Fruit fly (Drosophila melanogaster) whole organism, embryonic: Measurements from ENCODE around the gene CG42494.

Source experiments
- Atf3 ChIP-seq: fragments of 200-800 bp; sonication (Bioruptor generic); optimal IDR thresholded peaks from 3 replicates; lab custom pipeline; 2016; ENCODE audit warnings: missing biosample characterization, missing genetic modification characterization
- Bgb ChIP-seq: fragments of 200-800 bp; sonication (Bioruptor generic); IDR thresholded peaks from 2 replicates; pipeline ENCODE4 v1.3.6; 2022; ENCODE audit warnings: missing biosample characterization, missing genetic modification characterization; ENCODE audit not compliant: partially characterized antibody
- CG10267 ChIP-seq: fragments of 200-800 bp; sonication (Bioruptor generic); optimal IDR thresholded peaks from 2 replicates; lab custom pipeline; 2018; ENCODE audit warnings: missing biosample characterization, mild to moderate bottlenecking, missing genetic modification characterization, moderate library complexity
- CG10366 ChIP-seq: fragments of 200-800 bp; sonication (Bioruptor generic); IDR thresholded peaks from 2 replicates; pipeline ENCODE4 v1.3.6; 2022; ENCODE audit warnings: missing biosample characterization, missing genetic modification characterization
- CG11093 ChIP-seq: fragments of 200-800 bp; sonication (Bioruptor generic); IDR thresholded peaks from 3 replicates; pipeline ENCODE4 v1.3.6; 2022; ENCODE audit warnings: missing biosample characterization, missing genetic modification characterization
- CG11456 ChIP-seq: fragments of 200-800 bp; sonication (Bioruptor generic); IDR thresholded peaks from 3 replicates; pipeline ENCODE4 v1.3.6; 2022; ENCODE audit warnings: missing biosample characterization, missing genetic modification characterization
- CG12071 ChIP-seq: fragments of 200-800 bp; sonication (Bioruptor generic); optimal IDR thresholded peaks from 3 replicates; lab custom pipeline; 2018; ENCODE audit warnings: missing biosample characterization, mild to moderate bottlenecking, missing genetic modification characterization
- CG12299 ChIP-seq: fragments of 200-800 bp; sonication (Bioruptor generic); optimal IDR thresholded peaks from 2 replicates; lab custom pipeline; 2018; ENCODE audit warnings: missing biosample characterization, mild to moderate bottlenecking, missing genetic modification characterization
- CG14441 ChIP-seq: fragments of 200-800 bp; sonication (Bioruptor generic); IDR thresholded peaks from 2 replicates; pipeline ENCODE4 v1.3.6; 2022; ENCODE audit warnings: missing biosample characterization, missing genetic modification characterization
- CG17385 ChIP-seq: fragments of 200-800 bp; sonication (Bioruptor generic); optimal IDR thresholded peaks from 3 replicates; lab custom pipeline; 2018; ENCODE audit warnings: missing biosample characterization, mild to moderate bottlenecking, missing genetic modification characterization
- CG17612 ChIP-seq: fragments of 200-800 bp; sonication (Bioruptor generic); IDR thresholded peaks from 2 replicates; pipeline ENCODE4 v1.3.6; 2022; ENCODE audit warnings: missing biosample characterization, missing genetic modification characterization
- CG18619 ChIP-seq: fragments of 200-800 bp; sonication (Bioruptor generic); optimal IDR thresholded peaks from 3 replicates; lab custom pipeline; 2017; ENCODE audit warnings: missing biosample characterization, mild to moderate bottlenecking, missing genetic modification characterization
- CG2129 ChIP-seq: fragments of 200-800 bp; sonication (Bioruptor generic); IDR thresholded peaks from 2 replicates; pipeline ENCODE4 v1.3.6; 2022; ENCODE audit warnings: missing biosample characterization, missing genetic modification characterization; ENCODE audit not compliant: partially characterized antibody
- CG30431 ChIP-seq: fragments of 200-800 bp; sonication (Bioruptor generic); optimal IDR thresholded peaks from 2 replicates; lab custom pipeline; 2017; ENCODE audit warnings: missing biosample characterization, missing genetic modification characterization
- CG4404 ChIP-seq: fragments of 200-800 bp; sonication (Bioruptor generic); IDR thresholded peaks from 2 replicates; pipeline ENCODE4 v1.3.6; 2022; ENCODE audit warnings: missing biosample characterization, missing genetic modification characterization
- CG6254 ChIP-seq: fragments of 200-800 bp; sonication (Bioruptor generic); optimal IDR thresholded peaks from 3 replicates; lab custom pipeline; 2017; ENCODE audit warnings: mild to moderate bottlenecking, missing biosample characterization, missing genetic modification reagents, missing genetic modification characterization
- CG7271 ChIP-seq: fragments of 200-800 bp; sonication (Bioruptor generic); optimal IDR thresholded peaks from 2 replicates; lab custom pipeline; 2018; ENCODE audit warnings: missing biosample characterization, mild to moderate bottlenecking, missing genetic modification characterization, moderate library complexity
- CG9437 ChIP-seq: fragments of 200-800 bp; sonication (Bioruptor generic); optimal IDR thresholded peaks from 2 replicates; lab custom pipeline; 2018; ENCODE audit warnings: missing biosample characterization, mild to moderate bottlenecking, missing genetic modification characterization
- CG9932 ChIP-seq: fragments of 200-800 bp; sonication (Bioruptor generic); IDR thresholded peaks from 2 replicates; pipeline ENCODE4 v1.3.6; 2022; ENCODE audit warnings: missing biosample characterization, missing genetic modification characterization
- Dek ChIP-seq: fragments of 200-800 bp; sonication (Bioruptor generic); optimal IDR thresholded peaks from 3 replicates; lab custom pipeline; 2019; ENCODE audit warnings: missing biosample characterization, mild to moderate bottlenecking, missing genetic modification characterization, moderate library complexity
- Doc3 ChIP-seq: fragments of 200-800 bp; sonication (Bioruptor generic); IDR thresholded peaks from 3 replicates; pipeline ENCODE4 v1.3.6; 2022; ENCODE audit warnings: missing biosample characterization, missing genetic modification characterization; ENCODE audit not compliant: partially characterized antibody
- Dref ChIP-seq: fragments of 200-800 bp; sonication (Bioruptor generic); IDR thresholded peaks from 2 replicates; pipeline ENCODE4 v1.3.6; 2022; ENCODE audit warnings: missing biosample characterization, missing genetic modification characterization
- HLH4C ChIP-seq: fragments of 200-800 bp; sonication (Bioruptor generic); IDR thresholded peaks from 3 replicates; pipeline ENCODE4 v1.3.6; 2022; ENCODE audit warnings: missing biosample characterization, missing genetic modification characterization; ENCODE audit not compliant: partially characterized antibody
- Hand ChIP-seq: fragments of 200-800 bp; sonication (Bioruptor generic); optimal IDR thresholded peaks from 2 replicates; lab custom pipeline; 2017; ENCODE audit warnings: mild to moderate bottlenecking, missing biosample characterization, missing genetic modification reagents, missing genetic modification characterization
- NC2α ChIP-seq: fragments of 200-800 bp; sonication (Bioruptor generic); optimal IDR thresholded peaks from 2 replicates; lab custom pipeline; 2016; ENCODE audit warnings: missing biosample characterization, missing genetic modification characterization
- NC2β ChIP-seq: fragments of 200-800 bp; sonication (Bioruptor generic); optimal IDR thresholded peaks from 2 replicates; lab custom pipeline; 2016; ENCODE audit warnings: missing biosample characterization, missing genetic modification characterization
- Nf-YB ChIP-seq: fragments of 200-800 bp; sonication (Bioruptor generic); optimal IDR thresholded peaks from 3 replicates; lab custom pipeline; 2019; ENCODE audit warnings: missing biosample characterization, mild to moderate bottlenecking, missing genetic modification characterization, moderate library complexity
- Scr ChIP-seq: fragments of 200-800 bp; sonication (Bioruptor generic); IDR thresholded peaks from 2 replicates; pipeline ENCODE4 v1.3.6; 2022; ENCODE audit warnings: missing biosample characterization, missing genetic modification characterization; ENCODE audit not compliant: partially characterized antibody
- Sry-δ ChIP-seq: fragments of 200-800 bp; sonication (Bioruptor generic); optimal IDR thresholded peaks from 2 replicates; lab custom pipeline; 2016; ENCODE audit warnings: missing biosample characterization, missing genetic modification characterization
- abd-A ChIP-seq: fragments of 200-800 bp; sonication (Bioruptor generic); optimal IDR thresholded peaks from 3 replicates; lab custom pipeline; 2019; ENCODE audit warnings: missing biosample characterization, mild to moderate bottlenecking, missing genetic modification characterization, moderate library complexity
- ato ChIP-seq: fragments of 200-800 bp; sonication (Bioruptor generic); IDR thresholded peaks from 2 replicates; pipeline ENCODE4 v1.3.6; 2022; ENCODE audit warnings: missing biosample characterization, missing genetic modification characterization; ENCODE audit not compliant: partially characterized antibody
- bsh ChIP-seq, 2 experiments: fragments of 200-800 bp; sonication (Bioruptor generic); optimal IDR thresholded peaks; 2 replicates each; lab custom pipeline; 2017 to 2018; ENCODE audit warnings: mild to moderate bottlenecking in 2 of 2, missing biosample characterization in 2 of 2, missing genetic modification characterization in 2 of 2, moderate library complexity in 1 of 2
- cas ChIP-seq: fragments of 200-800 bp; sonication (Bioruptor generic); IDR thresholded peaks from 2 replicates; pipeline ENCODE4 v1.3.6; 2022; ENCODE audit warnings: missing biosample characterization, missing genetic modification characterization
- crp ChIP-seq, 2 experiments: fragments of 200-800 bp; sonication (Bioruptor generic); optimal IDR thresholded peaks; 2 replicates in 1 of 2; 3 replicates in 1 of 2; lab custom pipeline; 2017; ENCODE audit warnings: missing biosample characterization in 2 of 2, missing genetic modification characterization in 2 of 2, mild to moderate bottlenecking in 1 of 2, moderate library complexity in 1 of 2
- fd3F ChIP-seq: fragments of 200-800 bp; sonication (Bioruptor generic); optimal IDR thresholded peaks from 2 replicates; lab custom pipeline; 2018; ENCODE audit warnings: missing biosample characterization, mild to moderate bottlenecking, missing genetic modification characterization, moderate library complexity
- gsb ChIP-seq: fragments of 200-800 bp; sonication (Bioruptor generic); IDR thresholded peaks from 2 replicates; pipeline ENCODE4 v1.3.6; 2022; ENCODE audit warnings: missing biosample characterization, missing genetic modification characterization
- ham ChIP-seq: fragments of 200-800 bp; sonication (Bioruptor generic); IDR thresholded peaks from 2 replicates; pipeline ENCODE4 v1.3.6; 2022; ENCODE audit warnings: missing biosample characterization, missing genetic modification characterization
- hb ChIP-seq: fragments of 200-800 bp; sonication (Bioruptor generic); IDR thresholded peaks from 3 replicates; pipeline ENCODE4 v1.3.6; 2022; ENCODE audit warnings: missing biosample characterization, missing genetic modification characterization; ENCODE audit not compliant: partially characterized antibody
- kay ChIP-seq: fragments of 200-800 bp; sonication (Bioruptor generic); optimal IDR thresholded peaks from 2 replicates; lab custom pipeline; 2016; ENCODE audit warnings: missing biosample characterization, missing genetic modification characterization
- luna ChIP-seq: fragments of 200-800 bp; sonication (Bioruptor generic); optimal IDR thresholded peaks from 2 replicates; lab custom pipeline; 2016; ENCODE audit warnings: missing biosample characterization, missing genetic modification characterization
- mirr ChIP-seq: fragments of 200-800 bp; sonication (Bioruptor generic); optimal IDR thresholded peaks from 3 replicates; lab custom pipeline; 2018; ENCODE audit warnings: missing biosample characterization, mild to moderate bottlenecking, missing genetic modification characterization
- nau ChIP-seq: fragments of 200-800 bp; sonication (Bioruptor generic); optimal IDR thresholded peaks from 3 replicates; lab custom pipeline; 2017; ENCODE audit warnings: missing biosample characterization, mild to moderate bottlenecking, missing genetic modification characterization, missing genetic modification reagents
- oc ChIP-seq: fragments of 200-800 bp; sonication (Bioruptor generic); optimal IDR thresholded peaks from 2 replicates; lab custom pipeline; 2018; ENCODE audit warnings: missing biosample characterization, mild to moderate bottlenecking, missing genetic modification characterization, moderate library complexity
- p53 ChIP-seq: fragments of 200-800 bp; sonication (Bioruptor generic); optimal IDR thresholded peaks from 2 replicates; lab custom pipeline; 2016; ENCODE audit warnings: missing biosample characterization, missing genetic modification characterization
- schlank ChIP-seq: fragments of 200-800 bp; sonication (Bioruptor generic); optimal IDR thresholded peaks from 2 replicates; lab custom pipeline; 2018; ENCODE audit warnings: missing biosample characterization, mild to moderate bottlenecking, missing genetic modification characterization
- sisA ChIP-seq: fragments of 200-800 bp; sonication (Bioruptor generic); IDR thresholded peaks from 2 replicates; pipeline ENCODE4 v1.3.6; 2022; ENCODE audit warnings: missing biosample characterization, missing genetic modification characterization
- tin ChIP-seq: fragments of 200-800 bp; sonication (Bioruptor generic); optimal IDR thresholded peaks from 3 replicates; lab custom pipeline; 2016; ENCODE audit warnings: missing biosample characterization, missing genetic modification characterization
- tio ChIP-seq: fragments of 200-800 bp; sonication (Bioruptor generic); optimal IDR thresholded peaks from 2 replicates; lab custom pipeline; 2017; ENCODE audit warnings: missing biosample characterization, missing genetic modification characterization, inconsistent platforms
- usp ChIP-seq: fragments of >200 bp; optimal IDR thresholded peaks from 2 replicates; lab custom pipeline; 2017; ENCODE audit warnings: missing biosample characterization, missing genetic modification characterization

Gene CG42494

dm6 chr3L:3192333-3192894, 8.2 kb downstream of the CG42494 start, which contains the start of gene CG14965 (continued):
- peak in 1 of 2 experiments; percentile 81 for TF ChIP-seq crp (GFP tag; optimal IDR thresholded peaks at IDR 0.05; lab: Kevin White, UChicago)
- TF ChIP-seq sisA = no peak
- peak; percentile 75 for TF ChIP-seq ato (GFP tag; lab: Robert Waterston, UW)
- no peak for TF ChIP-seq tio
- no peak for TF ChIP-seq Dek
- peak; percentile 94 for TF ChIP-seq Scr
- TF ChIP-seq Dref (GFP tag; lab: Robert Waterston, UW) = peak; percentile 84
- no peak for TF ChIP-seq kay (GFP tag; lab: Kevin White, UChicago)
- TF ChIP-seq oc (tag; lab: Kevin White, UChicago) = no peak
- TF ChIP-seq CG17612 = no peak
- TF ChIP-seq HLH4C (GFP tag; lab: Robert Waterston, UW) = peak; percentile 91
- TF ChIP-seq CG14441 (GFP tag; lab: Robert Waterston, UW) = peak; percentile 36; the same call in 1 of the 2 replicates
- no peak for TF ChIP-seq bsh (GFP tag; optimal IDR thresholded peaks at IDR 0.05; lab: Kevin White, UChicago)
- TF ChIP-seq CG9932 (GFP tag; lab: Robert Waterston, UW) = no peak
- no peak for TF ChIP-seq CG12299
- TF ChIP-seq Hand (GFP tag; lab: Kevin White, UChicago) = no peak
- TF ChIP-seq usp = no peak
- peak; percentile 86 for TF ChIP-seq CG2129
- peak; percentile 87 for TF ChIP-seq hb (GFP tag; lab: Robert Waterston, UW)
- TF ChIP-seq NC2β (GFP tag; lab: Kevin White, UChicago) = no peak
- TF ChIP-seq Doc3 = peak; percentile 90
- TF ChIP-seq Atf3 (GFP tag; lab: Kevin White, UChicago) = no peak
- TF ChIP-seq Sry-δ = peak; percentile 95

DNA sequence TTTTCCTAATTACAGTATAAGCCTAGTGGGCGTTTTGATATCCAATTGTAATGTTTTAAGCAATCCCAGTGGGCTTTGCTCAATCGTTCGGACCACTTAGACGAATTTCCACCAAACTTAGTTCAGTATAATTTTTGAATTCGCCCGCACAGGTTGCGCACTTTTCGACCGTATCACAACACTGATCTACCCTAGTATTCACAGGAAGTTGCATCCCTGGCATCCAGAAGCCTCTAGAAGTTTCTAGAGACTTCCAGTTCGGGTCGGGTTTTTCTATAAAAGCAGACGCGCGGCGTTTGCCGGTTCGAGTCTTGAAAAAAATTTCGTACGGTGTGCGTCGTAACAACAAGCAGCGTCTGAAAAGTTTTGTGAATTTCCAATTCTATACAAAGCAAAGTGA, 8.7 kb downstream of the CG42494 start, which contains the start of gene Hsp83:
Hsp83 (plus strand) TSS at position 58 of the 400 bp plus-strand sequence.
- TF ChIP-seq CG2129 (no peak), ham (GFP tag; lab: Robert Waterston, UW) (peak; percentile 45; the same call in 1 of the 2 replicates), CG12071 (GFP tag; lab: Kevin White, UChicago) (peak; percentile 99), CG10267 (tag; lab: Kevin White, UChicago) (peak; percentile 99), fd3F (peak; percentile 86), CG17385 (GFP tag; lab: Kevin White, UChicago) (peak; percentile 96), mirr (GFP tag; lab: Kevin White, UChicago) (peak; percentile 100), CG9437 (GFP tag; lab: Kevin White, UChicago) (peak; percentile 91), CG10366 (GFP tag; lab: Robert Waterston, UW) (peak; percentile 85), NC2β (GFP tag; lab: Kevin White, UChicago) (peak; percentile 97), CG6254 (peak; percentile 95), schlank (tag; lab: Kevin White, UChicago) (peak; percentile 99), CG7271 (tag; lab: Kevin White, UChicago) (peak; percentile 97), CG18619 (GFP tag; lab: Kevin White, UChicago) (peak; percentile 98), luna (GFP tag; lab: Kevin White, UChicago) (peak; percentile 91), p53 (GFP tag; lab: Kevin White, UChicago) (peak; percentile 92), Bgb (GFP tag; lab: Robert Waterston, UW) (peak; percentile 36; the same call in 1 of the 2 replicates), CG11093 (GFP tag; lab: Robert Waterston, UW) (peak; percentile 73; the same call in 2 of the 3 replicates), tin (GFP tag; lab: Kevin White, UChicago) (peak; percentile 88), gsb (GFP tag; lab: Robert Waterston, UW) (peak; percentile 83), CG11456 (GFP tag; lab: Robert Waterston, UW) (peak; percentile 96), CG4404 (GFP tag; lab: Robert Waterston, UW) (peak; percentile 26; the same call in 1 of the 2 replicates), oc (tag; lab: Kevin White, UChicago) (peak; percentile 92), cas (GFP tag; lab: Robert Waterston, UW) (peak; percentile 81; the same call in 1 of the 2 replicates), nau (peak; percentile 99), CG30431 (GFP tag; lab: Kevin White, UChicago) (peak; percentile 89), abd-A (no peak), NC2α (peak; percentile 93), Nf-YB (peak; percentile 81)
